Worm (Caenorhabditis elegans) whole organism, young adult: Measurements from ENCODE around the gene lido-11.

ENCODE experiments used
- B0019.2 ChIP-seq: fragments of 200-800 bp; sonication (Bioruptor generic); conservative IDR thresholded peaks from 2 replicates; pipeline ENCODE4 v1.3.6; 2022; ENCODE audit warnings: missing genetic modification reagents, missing genetic modification characterization, missing compliant biosample characterization
- B0035.1 ChIP-seq: sonication (generic microtip); optimal IDR thresholded peaks from 2 replicates; lab custom pipeline; 2016; ENCODE audit warnings: missing genetic modification characterization, mild to moderate bottlenecking, missing compliant biosample characterization, missing genotype, missing genetic modification reagents
- B0336.3 ChIP-seq: fragments of 200-800 bp; sonication (Bioruptor generic); IDR thresholded peaks from 2 replicates; pipeline ENCODE4 v1.3.6; 2022; ENCODE audit warnings: missing genetic modification characterization, missing compliant biosample characterization
- F22D6.2 ChIP-seq: sonication (generic microtip); optimal IDR thresholded peaks from 2 replicates; lab custom pipeline; 2016; ENCODE audit warnings: mild to moderate bottlenecking, missing genetic modification characterization, missing compliant biosample characterization
- F57A8.1 ChIP-seq: fragments of 200-800 bp; sonication (Bioruptor generic); optimal IDR thresholded peaks from 2 replicates; lab custom pipeline; 2018; ENCODE audit warnings: mild to moderate bottlenecking, missing genetic modification characterization, moderate library complexity, missing compliant biosample characterization
- T07F8.4 ChIP-seq: sonication (generic microtip); optimal IDR thresholded peaks from 2 replicates; lab custom pipeline; 2016; ENCODE audit warnings: mild to moderate bottlenecking, missing genetic modification characterization, moderate library complexity, missing compliant biosample characterization
- Y53G8AR.9 ChIP-seq: fragments of 200-800 bp; sonication (Bioruptor generic); conservative IDR thresholded peaks from 2 replicates; pipeline ENCODE4 v1.3.6; 2022; ENCODE audit warnings: missing genetic modification reagents, missing genetic modification characterization, missing compliant biosample characterization
- Y67H2A.10 ChIP-seq: fragments of 200-800 bp; sonication (Bioruptor generic); conservative IDR thresholded peaks from 2 replicates; pipeline ENCODE4 v1.3.6; 2022; ENCODE audit warnings: missing genetic modification reagents, missing genetic modification characterization, missing compliant biosample characterization
- Y79H2A.3 ChIP-seq: fragments of 200-800 bp; sonication (Bioruptor generic); conservative IDR thresholded peaks from 2 replicates; pipeline ENCODE4 v1.3.6; 2022; ENCODE audit warnings: missing genetic modification reagents, missing genetic modification characterization, missing compliant biosample characterization
- atf-7 ChIP-seq: sonication (generic microtip); optimal IDR thresholded peaks from 2 replicates; lab custom pipeline; 2017; ENCODE audit warnings: mild to moderate bottlenecking, missing genetic modification characterization, missing compliant biosample characterization
- athp-1 ChIP-seq: sonication (generic microtip); optimal IDR thresholded peaks from 2 replicates; lab custom pipeline; 2017; ENCODE audit warnings: mild to moderate bottlenecking, missing genetic modification characterization, missing compliant biosample characterization
- cebp-1 ChIP-seq, 2 experiments: fragments of 200-800 bp in 1 of 2; sonication (Bioruptor generic) in 1 of 2; sonication (generic microtip) in 1 of 2; IDR thresholded peaks in 1 of 2; optimal IDR thresholded peaks in 1 of 2; 2 replicates each; pipeline versions ENCODE4 v1.3.6 to Lab custom; 2017 to 2022; ENCODE audit warnings: missing compliant biosample characterization in 2 of 2, missing genetic modification characterization in 2 of 2, mild to moderate bottlenecking in 1 of 2, missing genetic modification reagents in 1 of 2, moderate library complexity in 1 of 2
- ceh-100 ChIP-seq: fragments of 200-800 bp; sonication (Bioruptor generic); IDR thresholded peaks from 2 replicates; pipeline ENCODE4 v1.3.6; 2022; ENCODE audit warnings: missing genetic modification reagents, missing genetic modification characterization, missing compliant biosample characterization
- ceh-27 ChIP-seq: fragments of 200-800 bp; sonication (Bioruptor generic); optimal IDR thresholded peaks from 2 replicates; lab custom pipeline; 2018; ENCODE audit warnings: mild to moderate bottlenecking, missing genetic modification characterization, moderate library complexity, missing compliant biosample characterization
- ceh-40 ChIP-seq: fragments of 200-800 bp; sonication (Bioruptor generic); IDR thresholded peaks from 2 replicates; pipeline ENCODE4 v1.3.6; 2022; ENCODE audit warnings: missing genetic modification characterization, missing compliant biosample characterization
- ceh-58 ChIP-seq: fragments of 200-800 bp; sonication (Bioruptor generic); IDR thresholded peaks from 2 replicates; pipeline ENCODE4 v1.3.6; 2022; ENCODE audit warnings: missing genetic modification characterization, missing compliant biosample characterization
- ceh-79 ChIP-seq: sonication (generic microtip); optimal IDR thresholded peaks from 2 replicates; lab custom pipeline; 2017; ENCODE audit warnings: mild to moderate bottlenecking, missing genetic modification characterization, missing compliant biosample characterization
- dox-1 ChIP-seq: fragments of 200-800 bp; sonication (Bioruptor generic); IDR thresholded peaks from 2 replicates; pipeline ENCODE4 v1.3.6; 2022; ENCODE audit warnings: missing genetic modification reagents, missing genetic modification characterization, missing compliant biosample characterization
- egl-18 ChIP-seq: fragments of 200-800 bp; sonication (Bioruptor generic); IDR thresholded peaks from 2 replicates; pipeline ENCODE4 v1.3.6; 2022; ENCODE audit warnings: missing genetic modification reagents, missing genetic modification characterization, missing compliant biosample characterization
- egrh-3 ChIP-seq: fragments of 200-800 bp; sonication (Bioruptor generic); IDR thresholded peaks from 2 replicates; pipeline ENCODE4 v1.3.6; 2022; ENCODE audit warnings: missing genetic modification reagents, missing genetic modification characterization, missing compliant biosample characterization
- ets-4 ChIP-seq: fragments of 200-800 bp; sonication (Bioruptor generic); optimal IDR thresholded peaks from 2 replicates; lab custom pipeline; 2018; ENCODE audit warnings: mild to moderate bottlenecking, missing genetic modification characterization, missing compliant biosample characterization
- him-1 ChIP-seq: sonication (generic microtip); optimal IDR thresholded peaks from 2 replicates; lab custom pipeline; 2016; ENCODE audit warnings: missing genotype, missing genetic modification reagents, missing genetic modification characterization, missing compliant biosample characterization
- hlh-26 ChIP-seq: fragments of 200-800 bp; sonication (Bioruptor generic); conservative IDR thresholded peaks from 2 replicates; pipeline ENCODE4 v1.3.6; 2022; ENCODE audit warnings: missing genetic modification reagents, missing genetic modification characterization, missing compliant biosample characterization
- lag-1 ChIP-seq: fragments of 200-800 bp; sonication (Bioruptor generic); IDR thresholded peaks from 2 replicates; pipeline ENCODE4 v1.3.6; 2022; ENCODE audit warnings: missing genetic modification reagents, missing genetic modification characterization, missing compliant biosample characterization
- let-607 ChIP-seq, 2 experiments: fragments of 200-800 bp in 1 of 2; sonication (Bioruptor generic) in 1 of 2; sonication (generic microtip) in 1 of 2; optimal IDR thresholded peaks; 2 replicates each; lab custom pipeline; 2016 to 2018; ENCODE audit warnings: mild to moderate bottlenecking in 2 of 2, missing compliant biosample characterization in 2 of 2, missing genetic modification characterization in 2 of 2, moderate library complexity in 2 of 2, missing genotype in 1 of 2
- lin-35 ChIP-seq, 3 experiments: fragments of 150-350 bp in 2 of 3; sonication (generic microtip) in 1 of 3; optimal IDR thresholded peaks; 2 replicates each; lab custom pipeline; 2014 to 2018; ENCODE audit warnings: missing biosample characterization in 3 of 3, missing genetic modification characterization in 3 of 3, missing genetic modification reagents in 3 of 3
- lin-40 ChIP-seq: sonication (generic microtip); optimal IDR thresholded peaks from 2 replicates; lab custom pipeline; 2016; ENCODE audit warnings: missing genetic modification characterization, mild to moderate bottlenecking, missing compliant biosample characterization, missing genotype, missing genetic modification reagents
- lir-1 ChIP-seq: fragments of 200-800 bp; sonication (Bioruptor generic); conservative IDR thresholded peaks from 2 replicates; pipeline ENCODE4 v1.3.6; 2022; ENCODE audit warnings: missing genetic modification reagents, missing genetic modification characterization, missing compliant biosample characterization
- madf-10 ChIP-seq: sonication (generic microtip); optimal IDR thresholded peaks from 2 replicates; lab custom pipeline; 2016; ENCODE audit warnings: mild to moderate bottlenecking, missing genetic modification characterization, missing compliant biosample characterization
- mcd-1 ChIP-seq: fragments of 200-800 bp; sonication (Bioruptor generic); IDR thresholded peaks from 2 replicates; pipeline ENCODE4 v1.3.6; 2022; ENCODE audit warnings: missing genetic modification reagents, missing genetic modification characterization, missing compliant biosample characterization
- mxl-1 ChIP-seq: sonication (generic microtip); optimal IDR thresholded peaks from 2 replicates; lab custom pipeline; 2016; ENCODE audit warnings: missing genetic modification characterization, missing compliant biosample characterization
- nhr-179 ChIP-seq: sonication (generic microtip); optimal IDR thresholded peaks from 2 replicates; lab custom pipeline; 2016; ENCODE audit warnings: mild to moderate bottlenecking, missing genetic modification characterization, missing compliant biosample characterization
- nhr-80 ChIP-seq: sonication (generic microtip); optimal IDR thresholded peaks from 2 replicates; lab custom pipeline; 2016; ENCODE audit warnings: missing genetic modification characterization, missing compliant biosample characterization
- nhr-90 ChIP-seq: sonication (generic microtip); optimal IDR thresholded peaks from 2 replicates; lab custom pipeline; 2016; ENCODE audit warnings: missing genotype, mild to moderate bottlenecking, missing genetic modification characterization, missing compliant biosample characterization
- pha-4 ChIP-seq: fragments of 150-350 bp; sonication (generic microtip); optimal IDR thresholded peaks from 2 replicates; lab custom pipeline; 2014; ENCODE audit warnings: missing biosample characterization, missing genetic modification reagents, missing genetic modification characterization
- rcor-1 ChIP-seq: fragments of 200-800 bp; sonication (Bioruptor generic); IDR thresholded peaks from 2 replicates; pipeline ENCODE4 v1.3.6; 2022; ENCODE audit warnings: missing genetic modification reagents, missing genetic modification characterization, missing compliant biosample characterization
- sea-2 ChIP-seq: fragments of 200-800 bp; sonication (Bioruptor generic); IDR thresholded peaks from 2 replicates; pipeline ENCODE4 v1.3.6; 2022; ENCODE audit warnings: missing genetic modification characterization, missing compliant biosample characterization
- snpc-1.3 ChIP-seq: sonication (generic microtip); optimal IDR thresholded peaks from 2 replicates; lab custom pipeline; 2017; ENCODE audit warnings: missing genetic modification characterization, mild to moderate bottlenecking, missing compliant biosample characterization, antibody characterized with exemption, moderate library complexity, missing genotype, missing genetic modification reagents; ENCODE audit not compliant: insufficient read depth
- snpc-3.4 ChIP-seq: sonication (generic microtip); optimal IDR thresholded peaks from 2 replicates; lab custom pipeline; 2017; ENCODE audit warnings: missing genetic modification characterization, mild to moderate bottlenecking, missing compliant biosample characterization, antibody characterized with exemption, moderate library complexity, missing genotype, missing genetic modification reagents
- tbp1 ChIP-seq: fragments of 200-800 bp; sonication (Bioruptor generic); optimal IDR thresholded peaks from 2 replicates; lab custom pipeline; 2018; ENCODE audit warnings: mild to moderate bottlenecking, missing genetic modification characterization, missing compliant biosample characterization
- unc-130 ChIP-seq: sonication (generic microtip); optimal IDR thresholded peaks from 2 replicates; lab custom pipeline; 2016; ENCODE audit warnings: missing genetic modification reagents, missing genetic modification characterization, missing compliant biosample characterization
- xnd-1 ChIP-seq: sonication (generic microtip); optimal IDR thresholded peaks from 2 replicates; lab custom pipeline; 2016; ENCODE audit warnings: missing genotype, missing genetic modification reagents, missing genetic modification characterization, missing compliant biosample characterization
- ztf-22 ChIP-seq: fragments of 200-800 bp; sonication (Bioruptor generic); optimal IDR thresholded peaks from 2 replicates; lab custom pipeline; 2018; ENCODE audit warnings: mild to moderate bottlenecking, missing genetic modification characterization, moderate library complexity, missing compliant biosample characterization

lido-11 gene

DNA sequence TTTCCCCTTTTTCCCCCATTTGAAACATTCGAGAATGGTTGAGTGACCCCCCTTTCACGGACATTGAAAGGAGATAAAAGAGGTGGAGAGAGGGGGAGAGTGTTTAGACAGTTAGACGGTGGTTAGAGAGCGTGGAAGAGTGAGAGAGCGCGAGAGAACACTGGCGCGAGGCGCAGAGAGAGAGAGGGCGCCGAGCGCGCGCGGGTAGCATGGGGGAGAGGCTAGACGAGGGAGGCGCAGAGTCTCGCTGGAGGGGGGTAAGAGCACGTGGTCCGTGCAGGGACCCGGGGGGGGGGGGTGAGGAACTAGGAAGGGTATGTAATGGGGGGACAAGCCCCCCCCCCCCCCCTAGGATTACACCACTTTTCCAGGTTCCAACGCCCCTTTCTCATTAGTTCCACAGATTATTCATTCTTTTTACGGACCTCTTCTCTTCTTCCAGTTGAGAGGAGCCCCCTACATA lies 29.8 kb upstream of the lido-11 start (continued):
- no peak for TF ChIP-seq xnd-1 (tag; lab: Kevin White, UChicago)
- peak; percentile 79; the same call in 1 of the 2 replicates for TF ChIP-seq sea-2 (GFP tag; lab: Robert Waterston, UW)
- TF ChIP-seq pha-4 (tag; lab: Kevin White, UChicago): peak; percentile 88
- TF ChIP-seq ztf-22 (GFP tag; lab: Kevin White, UChicago): peak; percentile 94

DNA sequence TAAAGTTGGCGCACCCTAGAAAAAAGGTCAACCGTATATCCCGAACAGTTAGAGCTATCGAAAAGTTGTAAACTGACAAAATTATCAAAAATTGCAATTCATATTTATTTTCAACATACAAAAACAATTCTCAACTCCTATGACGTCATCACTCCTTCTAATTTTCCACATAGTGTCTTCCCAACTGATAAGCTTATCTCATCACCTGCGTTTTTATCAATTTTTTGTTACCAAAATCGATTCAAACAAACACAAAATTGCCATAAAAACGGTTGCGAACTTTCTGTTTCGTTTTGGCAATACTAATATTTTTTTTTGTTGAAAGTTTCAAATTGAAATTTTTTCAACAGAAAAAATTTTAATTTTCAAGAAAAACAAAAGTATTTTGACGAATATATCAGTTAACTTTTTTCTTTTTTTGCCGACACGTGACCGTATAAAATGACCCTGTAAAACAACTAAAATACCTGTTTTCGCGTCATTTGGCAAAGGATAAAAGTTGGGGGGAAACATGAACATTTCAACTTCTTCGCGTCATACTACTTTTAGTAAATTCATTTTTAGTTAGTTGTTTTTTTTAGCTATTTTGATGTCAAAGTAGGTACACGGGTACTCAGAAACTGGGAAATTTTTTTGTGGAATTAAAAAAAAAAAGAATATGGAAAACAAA lies 28.1 kb upstream of the lido-11 start:
- no peak for TF ChIP-seq lir-1 (GFP tag; lab: Robert Waterston, UW)
- no peak for TF ChIP-seq ceh-40 (GFP tag; lab: Robert Waterston, UW)
- TF ChIP-seq him-1 (tag; lab: Kevin White, UChicago): no peak
- TF ChIP-seq sea-2 (GFP tag; lab: Robert Waterston, UW): no peak
- TF ChIP-seq lin-40 (tag; lab: Kevin White, UChicago): no peak
- no peak for TF ChIP-seq hlh-26 (GFP tag; lab: Robert Waterston, UW)
- no peak for TF ChIP-seq Y53G8AR.9 (GFP tag; lab: Robert Waterston, UW)
- TF ChIP-seq snpc-3.4: no peak
- TF ChIP-seq mcd-1 (GFP tag; lab: Robert Waterston, UW): no peak
- TF ChIP-seq ceh-100 (GFP tag; lab: Robert Waterston, UW): no peak
- no peak for TF ChIP-seq egl-18
- no peak for TF ChIP-seq lin-35 (GFP tag; optimal IDR thresholded peaks at IDR 0.05; lab: Kevin White, UChicago)
- TF ChIP-seq Y79H2A.3 (GFP tag; lab: Robert Waterston, UW): no peak
- no peak for TF ChIP-seq B0336.3 (GFP tag; lab: Robert Waterston, UW)
- no peak for TF ChIP-seq unc-130 (GFP tag; lab: Kevin White, UChicago)
- peak; percentile 87 for TF ChIP-seq atf-7 (tag; lab: Kevin White, UChicago)
- no peak for TF ChIP-seq B0035.1 (tag; lab: Kevin White, UChicago)
- TF ChIP-seq F22D6.2 (tag; lab: Kevin White, UChicago): no peak
- peak; percentile 55 for TF ChIP-seq nhr-80 (tag; lab: Kevin White, UChicago)
- TF ChIP-seq tbp1: no peak
- no peak for TF ChIP-seq F57A8.1 (GFP tag; lab: Kevin White, UChicago)
- TF ChIP-seq let-607 (tag; optimal IDR thresholded peaks at IDR 0.05; lab: Kevin White, UChicago): no peak
- no peak for TF ChIP-seq snpc-1.3 (tag; lab: Kevin White, UChicago)
- TF ChIP-seq dox-1: 0 out of 2 replicates have a peak, but pooled peaks have one; percentile 16

DNA sequence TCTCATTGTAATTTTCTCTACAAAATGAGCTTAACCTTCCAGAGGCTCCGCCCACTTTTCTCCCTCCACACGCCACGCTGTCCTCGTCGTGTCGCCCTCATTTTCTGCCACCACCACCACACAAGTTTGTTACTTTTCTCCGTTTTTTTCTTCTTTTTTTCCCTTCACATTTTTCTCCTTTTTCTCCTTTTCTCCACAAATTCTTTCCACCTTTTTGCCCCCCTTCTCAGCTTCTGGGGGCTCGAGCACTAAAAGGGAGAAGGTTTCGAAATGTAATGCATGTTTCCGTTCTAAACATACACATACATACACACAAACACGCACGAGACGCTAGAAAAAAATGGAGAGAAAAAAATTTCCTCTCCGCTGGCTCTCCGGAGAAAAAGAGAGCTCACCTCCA lies 27.2 kb upstream of the lido-11 start, which contains the start of gene nhr-88:
nhr-88 (plus strand) TSS at position 43 of the 400 bp plus-strand sequence.
- TF ChIP-seq ets-4 (GFP tag; lab: Kevin White, UChicago): no peak
- TF ChIP-seq cebp-1 (GFP tag; IDR thresholded peaks at IDR 0.05; lab: Robert Waterston, UW): no peak
- peak; percentile 69 for TF ChIP-seq cebp-1 (tag; optimal IDR thresholded peaks at IDR 0.05; lab: Kevin White, UChicago)
- no peak for TF ChIP-seq Y67H2A.10 (GFP tag; lab: Robert Waterston, UW)
- TF ChIP-seq ceh-58 (GFP tag; lab: Robert Waterston, UW): no peak
- TF ChIP-seq F57A8.1 (GFP tag; lab: Kevin White, UChicago): no peak
- TF ChIP-seq him-1 (tag; lab: Kevin White, UChicago): no peak
- TF ChIP-seq pha-4 (tag; lab: Kevin White, UChicago): no peak
- TF ChIP-seq ceh-27 (GFP tag; lab: Kevin White, UChicago): no peak
- TF ChIP-seq sea-2 (GFP tag; lab: Robert Waterston, UW): no peak
- no peak for TF ChIP-seq athp-1
- no peak for TF ChIP-seq lag-1
- no peak for TF ChIP-seq egrh-3 (GFP tag; lab: Robert Waterston, UW)
- no peak for TF ChIP-seq mxl-1 (tag; lab: Kevin White, UChicago)
- TF ChIP-seq T07F8.4 (tag; lab: Kevin White, UChicago): no peak
- no peak for TF ChIP-seq B0019.2 (GFP tag; lab: Robert Waterston, UW)
- TF ChIP-seq nhr-179 (tag; lab: Kevin White, UChicago): no peak
- no peak for TF ChIP-seq madf-10 (tag; lab: Kevin White, UChicago)
- TF ChIP-seq nhr-90 (tag; lab: Kevin White, UChicago): no peak
- no peak for TF ChIP-seq nhr-80 (tag; lab: Kevin White, UChicago)
- TF ChIP-seq rcor-1 (GFP tag; lab: Robert Waterston, UW): no peak
- TF ChIP-seq ceh-79 (tag; lab: Kevin White, UChicago): no peak
- TF ChIP-seq Y53G8AR.9 (GFP tag; lab: Robert Waterston, UW): no peak
- peak; percentile 42 for TF ChIP-seq mcd-1 (GFP tag; lab: Robert Waterston, UW)
